Fruit fly (Drosophila melanogaster) whole organism, embryonic: Measurements from ENCODE around the gene CG31493.

Source experiments
- Asciz ChIP-seq: fragments of 200-800 bp; sonication (Bioruptor generic); optimal IDR thresholded peaks from 2 replicates; lab custom pipeline; 2017; ENCODE audit warnings: missing biosample characterization, mild to moderate bottlenecking, missing genetic modification characterization, missing genetic modification reagents
- CG11085 ChIP-seq: fragments of 200-800 bp; sonication (Bioruptor generic); IDR thresholded peaks from 2 replicates; pipeline ENCODE4 v1.3.6; 2022; ENCODE audit warnings: missing biosample characterization, missing genetic modification characterization
- CG11723 ChIP-seq: fragments of 200-800 bp; sonication (Bioruptor generic); optimal IDR thresholded peaks from 2 replicates; lab custom pipeline; 2017; ENCODE audit warnings: missing biosample characterization, mild to moderate bottlenecking, missing genetic modification characterization
- CG13296 ChIP-seq: fragments of 200-800 bp; sonication (Bioruptor generic); optimal IDR thresholded peaks from 3 replicates; lab custom pipeline; 2018; ENCODE audit warnings: missing biosample characterization, mild to moderate bottlenecking, missing genetic modification characterization
- CG13894 ChIP-seq: fragments of 200-800 bp; sonication (Bioruptor generic); optimal IDR thresholded peaks from 3 replicates; lab custom pipeline; 2018; ENCODE audit warnings: missing biosample characterization, mild to moderate bottlenecking, missing genetic modification characterization, moderate library complexity
- CG14965 ChIP-seq: fragments of 200-800 bp; sonication (Bioruptor generic); optimal IDR thresholded peaks from 2 replicates; lab custom pipeline; 2016; ENCODE audit warnings: missing biosample characterization, missing genetic modification characterization, borderline replicate concordance
- CG16863 ChIP-seq: fragments of 200-800 bp; sonication (Bioruptor generic); optimal IDR thresholded peaks from 3 replicates; lab custom pipeline; 2016; ENCODE audit warnings: missing biosample characterization, missing genetic modification characterization
- CG17328 ChIP-seq: fragments of 200-800 bp; sonication (Bioruptor generic); IDR thresholded peaks from 2 replicates; pipeline ENCODE4 v1.3.6; 2022; ENCODE audit warnings: missing biosample characterization, missing genetic modification characterization
- CG17359 ChIP-seq: fragments of 200-800 bp; sonication (Bioruptor generic); optimal IDR thresholded peaks from 3 replicates; lab custom pipeline; 2018; ENCODE audit warnings: missing biosample characterization, mild to moderate bottlenecking, missing genetic modification characterization, moderate library complexity
- CG17912 ChIP-seq: fragments of 200-800 bp; sonication (Bioruptor generic); optimal IDR thresholded peaks from 2 replicates; lab custom pipeline; 2018; ENCODE audit warnings: missing biosample characterization, mild to moderate bottlenecking, missing genetic modification characterization
- CG2120 ChIP-seq: fragments of 200-800 bp; sonication (Bioruptor generic); optimal IDR thresholded peaks from 3 replicates; lab custom pipeline; 2016; ENCODE audit warnings: missing biosample characterization, missing genetic modification characterization
- CG3065 ChIP-seq: fragments of 200-800 bp; sonication (Bioruptor generic); optimal IDR thresholded peaks from 2 replicates; lab custom pipeline; 2016; ENCODE audit warnings: missing biosample characterization, missing genetic modification characterization
- CG31365 ChIP-seq: fragments of 200-800 bp; sonication (Bioruptor generic); optimal IDR thresholded peaks from 2 replicates; lab custom pipeline; 2018; ENCODE audit warnings: missing biosample characterization, mild to moderate bottlenecking, missing genetic modification characterization
- CG32767 ChIP-seq: fragments of 200-800 bp; sonication (Bioruptor generic); IDR thresholded peaks from 2 replicates; pipeline ENCODE4 v1.3.6; 2022; ENCODE audit warnings: missing biosample characterization, missing genetic modification characterization
- CG3407 ChIP-seq: fragments of 200-800 bp; sonication (Bioruptor generic); optimal IDR thresholded peaks from 2 replicates; lab custom pipeline; 2018; ENCODE audit warnings: missing biosample characterization, mild to moderate bottlenecking, missing genetic modification characterization
- CG3838 ChIP-seq: fragments of 200-800 bp; sonication (Bioruptor generic); optimal IDR thresholded peaks from 3 replicates; lab custom pipeline; 2016; ENCODE audit warnings: missing biosample characterization, missing genetic modification characterization
- CG43689 ChIP-seq: fragments of 200-800 bp; sonication (Bioruptor generic); IDR thresholded peaks from 2 replicates; pipeline ENCODE4 v1.3.6; 2022; ENCODE audit warnings: missing biosample characterization, missing genetic modification characterization
- CG6813 ChIP-seq: fragments of 200-800 bp; sonication (Bioruptor generic); optimal IDR thresholded peaks from 2 replicates; lab custom pipeline; 2017; ENCODE audit warnings: missing biosample characterization, missing genetic modification characterization, mild to moderate bottlenecking, moderate library complexity, missing genetic modification reagents
- CG6854 ChIP-seq: fragments of 200-800 bp; sonication (Bioruptor generic); optimal IDR thresholded peaks from 3 replicates; lab custom pipeline; 2017; ENCODE audit warnings: missing biosample characterization, mild to moderate bottlenecking, missing genetic modification characterization
- CG8281 ChIP-seq: fragments of 200-800 bp; sonication (Bioruptor generic); optimal IDR thresholded peaks from 2 replicates; lab custom pipeline; 2018; ENCODE audit warnings: missing biosample characterization, mild to moderate bottlenecking, missing genetic modification characterization, moderate library complexity
- CG9797 ChIP-seq: fragments of 200-800 bp; sonication (Bioruptor generic); optimal IDR thresholded peaks from 3 replicates; lab custom pipeline; 2018; ENCODE audit warnings: missing biosample characterization, mild to moderate bottlenecking, missing genetic modification characterization
- Camta ChIP-seq: fragments of 200-800 bp; sonication (Bioruptor generic); optimal IDR thresholded peaks from 2 replicates; lab custom pipeline; 2016; ENCODE audit warnings: missing biosample characterization, missing genetic modification characterization
- D19B ChIP-seq: fragments of 200-800 bp; sonication (Bioruptor generic); optimal IDR thresholded peaks from 2 replicates; lab custom pipeline; 2017; ENCODE audit warnings: missing biosample characterization, mild to moderate bottlenecking, missing genetic modification characterization
- Dek ChIP-seq: fragments of 200-800 bp; sonication (Bioruptor generic); optimal IDR thresholded peaks from 3 replicates; lab custom pipeline; 2019; ENCODE audit warnings: missing biosample characterization, mild to moderate bottlenecking, missing genetic modification characterization, moderate library complexity
- Dip3 ChIP-seq: fragments of 200-800 bp; sonication (Bioruptor generic); optimal IDR thresholded peaks from 3 replicates; lab custom pipeline; 2016; ENCODE audit warnings: missing biosample characterization, missing genetic modification characterization
- Hr3 ChIP-seq: fragments of 200-800 bp; sonication (Bioruptor generic); optimal IDR thresholded peaks from 3 replicates; lab custom pipeline; 2016; ENCODE audit warnings: missing biosample characterization, missing genetic modification characterization
- Meics ChIP-seq: fragments of 200-800 bp; sonication (Bioruptor generic); optimal IDR thresholded peaks from 2 replicates; lab custom pipeline; 2017; ENCODE audit warnings: missing biosample characterization, mild to moderate bottlenecking, missing genetic modification characterization
- NC2α ChIP-seq: fragments of 200-800 bp; sonication (Bioruptor generic); optimal IDR thresholded peaks from 2 replicates; lab custom pipeline; 2016; ENCODE audit warnings: missing biosample characterization, missing genetic modification characterization
- Nf-YC ChIP-seq: fragments of 200-800 bp; optimal IDR thresholded peaks from 3 replicates; lab custom pipeline; 2019; ENCODE audit warnings: missing biosample characterization, mild to moderate bottlenecking, missing genetic modification characterization, moderate library complexity
- Rx ChIP-seq: fragments of 200-800 bp; sonication (Bioruptor generic); IDR thresholded peaks from 2 replicates; pipeline ENCODE4 v1.3.6; 2022; ENCODE audit warnings: missing biosample characterization, missing genetic modification characterization
- Scr ChIP-seq: fragments of 200-800 bp; sonication (Bioruptor generic); IDR thresholded peaks from 2 replicates; pipeline ENCODE4 v1.3.6; 2022; ENCODE audit warnings: missing biosample characterization, missing genetic modification characterization; ENCODE audit not compliant: partially characterized antibody
- Sin3A ChIP-seq: fragments of >200 bp; optimal IDR thresholded peaks from 2 replicates; lab custom pipeline; 2018
- Sox100B ChIP-seq: fragments of 200-800 bp; sonication (Bioruptor generic); optimal IDR thresholded peaks from 3 replicates; lab custom pipeline; 2018; ENCODE audit warnings: missing biosample characterization, mild to moderate bottlenecking, missing genetic modification characterization
- Stat92E ChIP-seq, 3 experiments: fragments of >200 bp in 2 of 3; fragments of 200-800 bp in 1 of 3; sonication (Bioruptor generic) in 1 of 3; optimal IDR thresholded peaks; 2 replicates each; lab custom pipeline; 2017 to 2019; ENCODE audit warnings: missing biosample characterization in 3 of 3, missing genetic modification characterization in 3 of 3, mild to moderate bottlenecking in 1 of 3, moderate library complexity in 1 of 3
- Vsx1 ChIP-seq: fragments of 200-800 bp; sonication (Bioruptor generic); optimal IDR thresholded peaks from 2 replicates; lab custom pipeline; 2017; ENCODE audit warnings: missing biosample characterization, mild to moderate bottlenecking, missing genetic modification characterization, missing genetic modification reagents
- abd-A ChIP-seq: fragments of 200-800 bp; sonication (Bioruptor generic); optimal IDR thresholded peaks from 3 replicates; lab custom pipeline; 2019; ENCODE audit warnings: missing biosample characterization, mild to moderate bottlenecking, missing genetic modification characterization, moderate library complexity
- ash1 ChIP-seq: fragments of 200-800 bp; sonication (Bioruptor generic); optimal IDR thresholded peaks from 2 replicates; lab custom pipeline; 2018; ENCODE audit warnings: missing biosample characterization, mild to moderate bottlenecking, missing genetic modification characterization
- az2 ChIP-seq: fragments of 200-800 bp; sonication (Bioruptor generic); optimal IDR thresholded peaks from 3 replicates; lab custom pipeline; 2016; ENCODE audit warnings: missing biosample characterization, missing genetic modification characterization
- cato ChIP-seq: fragments of 200-800 bp; sonication (Bioruptor generic); optimal IDR thresholded peaks from 2 replicates; lab custom pipeline; 2016; ENCODE audit warnings: missing biosample characterization, missing genetic modification characterization, borderline replicate concordance
- chm ChIP-seq: fragments of 200-800 bp; sonication (Bioruptor generic); IDR thresholded peaks from 2 replicates; pipeline ENCODE4 v1.3.6; 2022; ENCODE audit warnings: missing biosample characterization, missing genetic modification characterization
- eve ChIP-seq, 2 experiments: fragments of >200 bp; optimal IDR thresholded peaks; 2 replicates each; lab custom pipeline; 2017; ENCODE audit warnings: missing biosample characterization in 2 of 2, missing genetic modification characterization in 2 of 2
- inv ChIP-seq: fragments of 200-800 bp; sonication (Bioruptor generic); IDR thresholded peaks from 2 replicates; pipeline ENCODE4 v1.3.6; 2022; ENCODE audit warnings: missing biosample characterization, missing genetic modification characterization; ENCODE audit not compliant: partially characterized antibody
- jing ChIP-seq: fragments of 200-800 bp; sonication (Bioruptor generic); optimal IDR thresholded peaks from 2 replicates; lab custom pipeline; 2018; ENCODE audit warnings: missing biosample characterization, mild to moderate bottlenecking, missing genetic modification characterization
- lilli ChIP-seq: fragments of 200-800 bp; sonication (Bioruptor generic); optimal IDR thresholded peaks from 3 replicates; lab custom pipeline; 2016; ENCODE audit warnings: missing biosample characterization, missing genetic modification characterization
- nerfin-2 ChIP-seq: fragments of 200-800 bp; sonication (Bioruptor generic); IDR thresholded peaks from 2 replicates; pipeline ENCODE4 v1.3.6; 2022; ENCODE audit warnings: missing biosample characterization, missing genetic modification characterization; ENCODE audit not compliant: partially characterized antibody
- p53 ChIP-seq: fragments of 200-800 bp; sonication (Bioruptor generic); optimal IDR thresholded peaks from 2 replicates; lab custom pipeline; 2016; ENCODE audit warnings: missing biosample characterization, missing genetic modification characterization
- pnt ChIP-seq: fragments of 200-800 bp; sonication (Bioruptor generic); optimal IDR thresholded peaks from 3 replicates; lab custom pipeline; 2016; ENCODE audit warnings: missing biosample characterization, missing genetic modification characterization
- sd ChIP-seq: fragments of 200-800 bp; sonication (Bioruptor generic); optimal IDR thresholded peaks from 3 replicates; lab custom pipeline; 2018; ENCODE audit warnings: missing biosample characterization, mild to moderate bottlenecking, missing genetic modification characterization, moderate library complexity
- sima ChIP-seq: fragments of 200-800 bp; sonication (Bioruptor generic); optimal IDR thresholded peaks from 2 replicates; lab custom pipeline; 2016; ENCODE audit warnings: missing biosample characterization, missing genetic modification characterization
- sna ChIP-seq: fragments of 200-800 bp; sonication (Bioruptor generic); IDR thresholded peaks from 2 replicates; pipeline ENCODE4 v1.3.6; 2022; ENCODE audit warnings: missing biosample characterization, missing genetic modification characterization; ENCODE audit not compliant: partially characterized antibody
- usp ChIP-seq: fragments of >200 bp; optimal IDR thresholded peaks from 2 replicates; lab custom pipeline; 2017; ENCODE audit warnings: missing biosample characterization, missing genetic modification characterization

The CG31493 gene

DNA sequence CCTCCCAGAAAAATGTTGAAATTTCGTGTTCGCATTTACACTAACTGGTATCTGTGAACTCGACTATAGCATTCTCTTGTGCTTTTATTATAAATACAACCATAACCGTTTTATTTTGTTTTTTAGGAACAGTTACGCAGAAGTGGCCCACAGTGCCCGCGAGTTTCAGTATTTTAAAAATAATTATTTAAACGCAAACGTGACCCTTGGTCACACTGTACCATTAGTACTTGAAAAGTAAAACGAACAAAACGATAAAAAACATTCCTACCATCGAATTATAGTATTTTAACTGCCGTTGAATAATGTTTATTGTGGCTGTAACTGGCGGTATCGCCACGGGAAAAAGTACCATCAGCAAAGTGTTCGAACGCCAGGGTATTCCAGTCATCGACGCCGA lies 49.4 kb upstream of the CG31493 start, which contains the start of gene Dpck (continued):
- TF ChIP-seq Vsx1 (no peak), CG6813 (GFP tag; lab: Kevin White, UChicago) (no peak), CG14965 (GFP tag; lab: Kevin White, UChicago) (no peak), p53 (no peak), Scr (GFP tag; lab: Robert Waterston, UW) (no peak), Dip3 (GFP tag; lab: Kevin White, UChicago) (no peak), CG3407 (GFP tag; lab: Kevin White, UChicago) (no peak), az2 (GFP tag; lab: Kevin White, UChicago) (no peak), CG43689 (GFP tag; lab: Robert Waterston, UW) (no peak), sd (peak; percentile 9), CG11085 (GFP tag; lab: Robert Waterston, UW) (no peak), CG17912 (GFP tag; lab: Kevin White, UChicago) (no peak), Asciz (no peak), CG17359 (tag; lab: Kevin White, UChicago) (peak; percentile 27), CG32767 (no peak), nerfin-2 (no peak), CG2120 (peak; percentile 44), Nf-YC (tag; lab: Kevin White, UChicago) (peak; percentile 28), ash1 (no peak), NC2α (GFP tag; lab: Kevin White, UChicago) (no peak), jing (GFP tag; lab: Kevin White, UChicago) (no peak), Sox100B (GFP tag; lab: Kevin White, UChicago) (peak; percentile 21), CG17328 (no peak), lilli (peak; percentile 36), Rx (GFP tag; lab: Robert Waterston, UW) (no peak), Stat92E (GFP tag; optimal IDR thresholded peaks at IDR 0.05; lab: Kevin White, UChicago) (no peak), CG3838 (no peak), pnt (no peak), Camta (no peak), chm (GFP tag; lab: Robert Waterston, UW) (no peak; the same call in 1 of the 2 replicates), Hr3 (GFP tag; lab: Kevin White, UChicago) (peak; percentile 1), CG16863 (no peak), eve (GFP tag; optimal IDR thresholded peaks at IDR 0.05; lab: Kevin White, UChicago) (no peak), Sin3A (lab: Kevin White, UChicago) (peak; percentile 8), CG13894 (tag; lab: Kevin White, UChicago) (peak; percentile 17), cato (no peak), inv (GFP tag; lab: Robert Waterston, UW) (no peak), CG13296 (GFP tag; lab: Kevin White, UChicago) (peak; percentile 16), Dek (tag; lab: Kevin White, UChicago) (no peak), CG11723 (GFP tag; lab: Kevin White, UChicago) (peak; percentile 86), usp (GFP tag; lab: Kevin White, UChicago) (no peak), CG6854 (peak; percentile 1), CG9797 (peak; percentile 76), CG8281 (tag; lab: Kevin White, UChicago) (no peak), sima (GFP tag; lab: Kevin White, UChicago) (no peak), abd-A (tag; lab: Kevin White, UChicago) (no peak), CG3065 (no peak), D19B (GFP tag; lab: Kevin White, UChicago) (no peak), CG31365 (tag; lab: Kevin White, UChicago) (no peak), sna (GFP tag; lab: Robert Waterston, UW) (no peak), Meics (GFP tag; lab: Kevin White, UChicago) (no peak)
